Worm (Caenorhabditis elegans): Measurements from ENCODE around the gene R74.2.
A peak's percentile ranks its signal among the peaks of the same experiment; 100 is the strongest.

R74.2 gene

ce11 chrIII:4208210-4208609, 20.2 kb downstream of the R74.2 start:
- no peak for TF ChIP-seq hnd-1 (tag; optimal IDR thresholded peaks at IDR 0.05)
- no peak for TF ChIP-seq pes-1 (GFP tag; IDR thresholded peaks at IDR 0.05)
- TF ChIP-seq ets-7 (tag; optimal IDR thresholded peaks at IDR 0.05) = no peak
- TF ChIP-seq ama-1 (optimal IDR thresholded peaks at IDR 0.05) = no peak
- TF ChIP-seq tra-4 (tag; optimal IDR thresholded peaks at IDR 0.05) = no peak
- TF ChIP-seq F13C5.2 (tag; optimal IDR thresholded peaks at IDR 0.05) = no peak
- no peak for TF ChIP-seq hmg-4 (GFP tag; optimal IDR thresholded peaks at IDR 0.05)
- TF ChIP-seq sea-1 (GFP tag; conservative IDR thresholded peaks at IDR 0.05) = no peak

- TF ChIP-seq hnd-1 (tag; optimal IDR thresholded peaks at IDR 0.05) (no peak), tbx-37 (GFP tag; conservative IDR thresholded peaks at IDR 0.05) (no peak), hmg-4 (GFP tag; optimal IDR thresholded peaks at IDR 0.05) (no peak), B0310.2 (tag; optimal IDR thresholded peaks at IDR 0.05) (no peak), hmbx-1 (tag; optimal IDR thresholded peaks at IDR 0.05) (no peak), sea-1 (GFP tag; conservative IDR thresholded peaks at IDR 0.05) (no peak), tbx-11 (GFP tag; IDR thresholded peaks at IDR 0.05) (no peak), ets-7 (tag; optimal IDR thresholded peaks at IDR 0.05) (no peak), aly-1 (tag; optimal IDR thresholded peaks at IDR 0.05) (no peak)
Measured at ce11 chrIII:4209188-4209587, 21.2 kb downstream of the R74.2 start, which contains the start of gene phlp-2. TSS of gene phlp-2 (plus strand) at chrIII:4209488.

- no peak for TF ChIP-seq scrt-1 (GFP tag; IDR thresholded peaks at IDR 0.05)
- TF ChIP-seq flt-1 (GFP tag; IDR thresholded peaks at IDR 0.05) = no peak
- no peak for TF ChIP-seq F13C5.2 (tag; optimal IDR thresholded peaks at IDR 0.05)
- TF ChIP-seq ets-7 (tag; optimal IDR thresholded peaks at IDR 0.05) = no peak
- TF ChIP-seq ceh-36 (tag; optimal IDR thresholded peaks at IDR 0.05) = no peak
- no peak for TF ChIP-seq tbx-11 (GFP tag; IDR thresholded peaks at IDR 0.05)
- no peak for TF ChIP-seq tra-4 (tag; optimal IDR thresholded peaks at IDR 0.05)
- TF ChIP-seq sea-1 (GFP tag; conservative IDR thresholded peaks at IDR 0.05) = no peak
- no peak for TF ChIP-seq hnd-1 (tag; optimal IDR thresholded peaks at IDR 0.05)
- TF ChIP-seq aly-1 (tag; optimal IDR thresholded peaks at IDR 0.05) = no peak
- TF ChIP-seq hmg-4 (GFP tag; optimal IDR thresholded peaks at IDR 0.05) = no peak
- no peak for TF ChIP-seq hmbx-1 (tag; optimal IDR thresholded peaks at IDR 0.05)
- TF ChIP-seq ceh-13 (GFP tag; optimal IDR thresholded peaks at IDR 0.05) = no peak
- TF ChIP-seq B0310.2 (tag; optimal IDR thresholded peaks at IDR 0.05) = no peak
- no peak for TF ChIP-seq tbx-37 (GFP tag; conservative IDR thresholded peaks at IDR 0.05)
- no peak for TF ChIP-seq ama-1 (optimal IDR thresholded peaks at IDR 0.05)
- no peak for TF ChIP-seq pes-1 (GFP tag; IDR thresholded peaks at IDR 0.05)
Measured at ce11 chrIII:4210661-4211060, 22.7 kb downstream of the R74.2 start.

- TF ChIP-seq tra-4 (tag; optimal IDR thresholded peaks at IDR 0.05) (no peak), hnd-1 (tag; optimal IDR thresholded peaks at IDR 0.05) (no peak), flt-1 (GFP tag; IDR thresholded peaks at IDR 0.05) (no peak), pes-1 (GFP tag; IDR thresholded peaks at IDR 0.05) (no peak), hmg-4 (GFP tag; optimal IDR thresholded peaks at IDR 0.05) (no peak), B0310.2 (tag; optimal IDR thresholded peaks at IDR 0.05) (no peak), ets-7 (tag; optimal IDR thresholded peaks at IDR 0.05) (no peak), ceh-36 (tag; optimal IDR thresholded peaks at IDR 0.05) (no peak), F13C5.2 (tag; optimal IDR thresholded peaks at IDR 0.05) (no peak), ceh-13 (GFP tag; optimal IDR thresholded peaks at IDR 0.05) (no peak), ama-1 (optimal IDR thresholded peaks at IDR 0.05) (no peak), scrt-1 (GFP tag; IDR thresholded peaks at IDR 0.05) (no peak)
Measured at ce11 chrIII:4220864-4221263, 32.9 kb downstream of the R74.2 start.

- TF ChIP-seq ceh-13 (GFP tag; optimal IDR thresholded peaks at IDR 0.05) (no peak), B0310.2 (tag; optimal IDR thresholded peaks at IDR 0.05) (no peak), sea-1 (GFP tag; conservative IDR thresholded peaks at IDR 0.05) (no peak), ama-1 (optimal IDR thresholded peaks at IDR 0.05) (no peak), ets-7 (tag; optimal IDR thresholded peaks at IDR 0.05) (no peak), F13C5.2 (tag; optimal IDR thresholded peaks at IDR 0.05) (no peak), aly-1 (tag; optimal IDR thresholded peaks at IDR 0.05) (no peak), scrt-1 (GFP tag; IDR thresholded peaks at IDR 0.05) (no peak), tra-4 (tag; optimal IDR thresholded peaks at IDR 0.05) (no peak), hmg-4 (GFP tag; optimal IDR thresholded peaks at IDR 0.05) (no peak), ceh-36 (tag; optimal IDR thresholded peaks at IDR 0.05) (no peak), tbx-37 (GFP tag; conservative IDR thresholded peaks at IDR 0.05) (no peak), tbx-11 (GFP tag; IDR thresholded peaks at IDR 0.05) (no peak)
Measured at ce11 chrIII:4221527-4221926, 33.6 kb downstream of the R74.2 start.

ce11 chrIII:4223668-4224127, 35.7 kb downstream of the R74.2 start:
- TF ChIP-seq tbx-11 (GFP tag; IDR thresholded peaks at IDR 0.05) = no peak
- peak; percentile 70 for TF ChIP-seq hmg-4 (GFP tag; optimal IDR thresholded peaks at IDR 0.05)
- TF ChIP-seq F13C5.2 (tag; optimal IDR thresholded peaks at IDR 0.05) = peak; percentile 42

- no peak for TF ChIP-seq ama-1 (optimal IDR thresholded peaks at IDR 0.05)
- TF ChIP-seq sea-1 (GFP tag; conservative IDR thresholded peaks at IDR 0.05) = no peak
- no peak for TF ChIP-seq tra-4 (tag; optimal IDR thresholded peaks at IDR 0.05)
- TF ChIP-seq hmg-4 (GFP tag; optimal IDR thresholded peaks at IDR 0.05) = no peak
- no peak for TF ChIP-seq tbx-11 (GFP tag; IDR thresholded peaks at IDR 0.05)
- TF ChIP-seq ets-7 (tag; optimal IDR thresholded peaks at IDR 0.05) = no peak
- no peak for TF ChIP-seq hnd-1 (tag; optimal IDR thresholded peaks at IDR 0.05)
- TF ChIP-seq hmbx-1 (tag; optimal IDR thresholded peaks at IDR 0.05) = no peak
- no peak for TF ChIP-seq ceh-36 (tag; optimal IDR thresholded peaks at IDR 0.05)
- TF ChIP-seq pes-1 (GFP tag; IDR thresholded peaks at IDR 0.05) = no peak
- no peak for TF ChIP-seq scrt-1 (GFP tag; IDR thresholded peaks at IDR 0.05)
- no peak for TF ChIP-seq ceh-13 (GFP tag; optimal IDR thresholded peaks at IDR 0.05)
- TF ChIP-seq tbx-37 (GFP tag; conservative IDR thresholded peaks at IDR 0.05) = no peak
- no peak for TF ChIP-seq B0310.2 (tag; optimal IDR thresholded peaks at IDR 0.05)
- TF ChIP-seq aly-1 (tag; optimal IDR thresholded peaks at IDR 0.05) = no peak
- no peak for TF ChIP-seq F13C5.2 (tag; optimal IDR thresholded peaks at IDR 0.05)
Measured at ce11 chrIII:4224722-4225121, 36.8 kb downstream of the R74.2 start.

- no peak for TF ChIP-seq B0310.2 (tag; optimal IDR thresholded peaks at IDR 0.05)
Measured at ce11 chrIII:4227363-4227762, 39.4 kb downstream of the R74.2 start.
